Worm (Caenorhabditis elegans): ENCODE measurements around the gene plpr-1.

- no peak for TF ChIP-seq snpc-4 (tag; optimal IDR thresholded peaks at IDR 0.05)
- no peak for TF ChIP-seq nhr-25 (tag; optimal IDR thresholded peaks at IDR 0.05; ENCODE audit: borderline replicate concordance, insufficient read depth)
- no peak for TF ChIP-seq lir-3 (tag; optimal IDR thresholded peaks at IDR 0.05)
- TF ChIP-seq ztf-7 (tag; optimal IDR thresholded peaks at IDR 0.05): no peak
- TF ChIP-seq lin-13 (GFP tag; optimal IDR thresholded peaks at IDR 0.05): no peak
- TF ChIP-seq jun-1 (tag; optimal IDR thresholded peaks at IDR 0.05): no peak
Measured at ce11 chrII:11205783-11206182, 16.3 kb upstream of the plpr-1 start.

Measured in whole organism, L4 larva.